Worm (Caenorhabditis elegans): ENCODE results near the gene vab-9.

- no peak for TF ChIP-seq ztf-11 (tag; optimal IDR thresholded peaks at IDR 0.05)
- no peak for TF ChIP-seq pag-3 (tag; optimal IDR thresholded peaks at IDR 0.05; ENCODE audit: borderline replicate concordance, insufficient read depth)
- TF ChIP-seq egl-27 (tag; optimal IDR thresholded peaks at IDR 0.05): no peak
- TF ChIP-seq nhr-28 (tag; optimal IDR thresholded peaks at IDR 0.05): no peak
- TF ChIP-seq mep-1 (tag; optimal IDR thresholded peaks at IDR 0.05): no peak
- no peak for TF ChIP-seq unc-62 (GFP tag; optimal IDR thresholded peaks at IDR 0.05)
- no peak for TF ChIP-seq skn-1 (tag; optimal IDR thresholded peaks at IDR 0.05)
- TF ChIP-seq nhr-90 (tag; optimal IDR thresholded peaks at IDR 0.05; ENCODE audit: poor library complexity): no peak
- no peak for TF ChIP-seq aha-1 (tag; optimal IDR thresholded peaks at IDR 0.05)
These were observed 21.4 kb downstream of the vab-9 start for ce11 chrII:8616155-8616554.
